Worm (Caenorhabditis elegans): ENCODE measurements around the gene angl-1.
A peak's percentile ranks its signal among the peaks of the same experiment; 100 is the strongest.

The angl-1 gene

ce11 chrV:2694389-2694788 is 41.5 kb downstream of the angl-1 start, which contains the start of gene Y45G12B.2 (continued):
- TF ChIP-seq xnd-1 (tag; optimal IDR thresholded peaks at IDR 0.05) (no peak), lsl-1 (GFP tag; optimal IDR thresholded peaks at IDR 0.05) (peak; percentile 93), dpl-1 (GFP tag; optimal IDR thresholded peaks at IDR 0.05) (peak; percentile 50), pbrm-1 (GFP tag; IDR thresholded peaks at IDR 0.05) (peak; percentile 62; the same call in 1 of the 2 replicates), C06A6.2 (GFP tag; conservative IDR thresholded peaks at IDR 0.05) (no peak), Y67H2A.10 (GFP tag; conservative IDR thresholded peaks at IDR 0.05) (no peak), sptf-2 (GFP tag; optimal IDR thresholded peaks at IDR 0.05) (no peak), aptf-3 (GFP tag; IDR thresholded peaks at IDR 0.05) (no peak), dox-1 (GFP tag; IDR thresholded peaks at IDR 0.05) (peak; percentile 81), egrh-3 (GFP tag; IDR thresholded peaks at IDR 0.05) (no peak), ztf-18 (tag; optimal IDR thresholded peaks at IDR 0.05) (peak; percentile 5), lin-35 (GFP tag; optimal IDR thresholded peaks at IDR 0.05) (peak in 1 of 3 experiments; percentile 57), snpc-1.3 (tag; optimal IDR thresholded peaks at IDR 0.05; ENCODE audit: insufficient read depth) (no peak), nfya-2 (GFP tag; IDR thresholded peaks at IDR 0.05) (no peak), snpc-4 (GFP tag; optimal IDR thresholded peaks at IDR 0.05) (no peak), snpc-4 (tag; optimal IDR thresholded peaks at IDR 0.05) (peak in 2 of 4 experiments; percentile 58 to 69), ceh-79 (tag; optimal IDR thresholded peaks at IDR 0.05) (no peak), madf-6 (GFP tag; IDR thresholded peaks at IDR 0.05) (peak; percentile 63; the same call in 1 of the 2 replicates), snpc-3.4 (tag; optimal IDR thresholded peaks at IDR 0.05) (no peak), Y79H2A.3 (GFP tag; conservative IDR thresholded peaks at IDR 0.05) (no peak), pha-4 (tag; optimal IDR thresholded peaks at IDR 0.05) (no peak), K11D2.4 (GFP tag; IDR thresholded peaks at IDR 0.05) (no peak), aptf-2 (GFP tag; conservative IDR thresholded peaks at IDR 0.05) (no peak), tbp1 (GFP tag; optimal IDR thresholded peaks at IDR 0.05) (peak; percentile 41), nhr-120 (GFP tag; IDR thresholded peaks at IDR 0.05) (no peak), C17E4.6 (GFP tag; IDR thresholded peaks at IDR 0.05) (peak; percentile 59; the same call in 1 of the 2 replicates), let-607 (tag; optimal IDR thresholded peaks at IDR 0.05) (no peak), hmg-1.2 (GFP tag; IDR thresholded peaks at IDR 0.05) (peak; percentile 46; the same call in 1 of the 2 replicates), ceh-58 (GFP tag; IDR thresholded peaks at IDR 0.05) (no peak), attf-5 (GFP tag; optimal IDR thresholded peaks at IDR 0.05) (peak; percentile 30), nhr-179 (tag; optimal IDR thresholded peaks at IDR 0.05) (no peak), atf-7 (tag; optimal IDR thresholded peaks at IDR 0.05) (no peak), zfh-2 (GFP tag; conservative IDR thresholded peaks at IDR 0.05) (no peak), Y53G8AR.9 (GFP tag; conservative IDR thresholded peaks at IDR 0.05) (0 out of 2 replicates have a peak, but pooled peaks have one; percentile 32), athp-1 (tag; optimal IDR thresholded peaks at IDR 0.05) (peak; percentile 6), efl-1 (GFP tag; optimal IDR thresholded peaks at IDR 0.05) (peak; percentile 53), D2030.7 (GFP tag; IDR thresholded peaks at IDR 0.05) (peak; percentile 56; the same call in 1 of the 2 replicates), F49E8.2 (tag; optimal IDR thresholded peaks at IDR 0.05; ENCODE audit: insufficient read depth) (no peak), F57C9.4 (tag; optimal IDR thresholded peaks at IDR 0.05) (no peak), mcd-1 (GFP tag; IDR thresholded peaks at IDR 0.05) (peak; percentile 75), mes-4 (tag; optimal IDR thresholded peaks at IDR 0.05) (no peak), nhr-80 (tag; optimal IDR thresholded peaks at IDR 0.05) (peak; percentile 36), Y56A3A.18 (GFP tag; IDR thresholded peaks at IDR 0.05) (no peak), F33H1.4 (GFP tag; IDR thresholded peaks at IDR 0.05) (peak; percentile 37), rec-8 (tag; optimal IDR thresholded peaks at IDR 0.05) (no peak), ztf-6 (GFP tag; IDR thresholded peaks at IDR 0.05) (no peak)

Measured in whole organism, young adult.